Fruit fly (Drosophila melanogaster): ENCODE measurements around the gene CG32095.

DNA sequence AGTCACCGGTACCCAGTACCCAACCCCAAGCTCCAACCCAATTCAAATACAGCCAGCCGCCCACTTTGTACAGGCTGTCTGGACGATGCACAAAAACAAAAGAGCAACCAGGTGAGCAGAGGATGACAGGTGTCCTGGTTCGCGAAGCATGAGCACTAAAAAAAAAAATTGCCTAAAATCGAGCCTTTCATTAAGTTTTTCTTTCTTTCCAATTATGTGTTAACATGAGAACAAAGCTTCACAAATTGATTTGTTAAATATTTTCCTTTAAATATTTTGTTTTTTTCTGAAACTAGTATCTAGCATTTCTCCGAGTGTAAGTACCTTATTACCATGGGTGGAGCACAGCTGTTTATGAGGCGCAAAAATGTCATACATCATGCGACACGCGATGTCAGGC lies 49.2 kb upstream of the CG32095 start:
- no peak for TF ChIP-seq CTCF (optimal IDR thresholded peaks at IDR 0.05)
- TF ChIP-seq CG8478 (optimal IDR thresholded peaks at IDR 0.05): no peak

Measured in S2 (cell line).